Fruit fly (Drosophila melanogaster) whole organism, pupa: ENCODE measurements around the gene Nopp140.

Experiments
- CG10348 ChIP-seq: fragments of 200-800 bp; sonication (Bioruptor generic); IDR thresholded peaks from 2 replicates; pipeline ENCODE4 v1.3.6; 2022; ENCODE audit warnings: missing biosample characterization, missing genetic modification characterization
- CG12605 ChIP-seq: fragments of 200-800 bp; sonication (Bioruptor generic); IDR thresholded peaks from 2 replicates; pipeline ENCODE4 v1.3.6; 2022; ENCODE audit warnings: missing biosample characterization, missing genetic modification characterization
- CG13204 ChIP-seq: fragments of 200-800 bp; sonication (Bioruptor generic); optimal IDR thresholded peaks from 2 replicates; lab custom pipeline; 2018; ENCODE audit warnings: missing biosample characterization, mild to moderate bottlenecking, missing genetic modification characterization, moderate library complexity
- CG14655 ChIP-seq: fragments of 200-800 bp; sonication (Bioruptor generic); optimal IDR thresholded peaks from 3 replicates; lab custom pipeline; 2017; ENCODE audit warnings: mild to moderate bottlenecking, missing biosample characterization, missing genetic modification reagents, missing genetic modification characterization
- CG15710 ChIP-seq: fragments of 200-800 bp; sonication (Bioruptor generic); optimal IDR thresholded peaks from 2 replicates; lab custom pipeline; 2018; ENCODE audit warnings: missing biosample characterization, mild to moderate bottlenecking, missing genetic modification characterization, moderate library complexity
- CG17806 ChIP-seq: fragments of 200-800 bp; sonication (Bioruptor generic); optimal IDR thresholded peaks from 2 replicates; lab custom pipeline; 2018; ENCODE audit warnings: missing biosample characterization, mild to moderate bottlenecking, missing genetic modification characterization, moderate library complexity
- CG32121 ChIP-seq: fragments of 200-800 bp; sonication (Bioruptor generic); IDR thresholded peaks from 2 replicates; pipeline ENCODE4 v1.3.6; 2022; ENCODE audit warnings: missing biosample characterization, missing genetic modification characterization
- CG34367 ChIP-seq: fragments of 200-800 bp; sonication (Bioruptor generic); optimal IDR thresholded peaks from 2 replicates; lab custom pipeline; 2018; ENCODE audit warnings: missing biosample characterization, mild to moderate bottlenecking, missing genetic modification characterization
- CG4496 ChIP-seq: fragments of 200-800 bp; sonication (Bioruptor generic); IDR thresholded peaks from 3 replicates; pipeline ENCODE4 v1.3.6; 2022; ENCODE audit warnings: missing biosample characterization, missing genetic modification characterization
- CG8159 ChIP-seq: fragments of 200-800 bp; sonication (Bioruptor generic); optimal IDR thresholded peaks from 3 replicates; lab custom pipeline; 2018; ENCODE audit warnings: missing biosample characterization, mild to moderate bottlenecking, missing genetic modification characterization, moderate library complexity
- CG8301 ChIP-seq: fragments of 200-800 bp; sonication (Bioruptor generic); optimal IDR thresholded peaks from 2 replicates; lab custom pipeline; 2018; ENCODE audit warnings: missing biosample characterization, mild to moderate bottlenecking, missing genetic modification characterization
- CG9948 ChIP-seq: fragments of 200-800 bp; sonication (Bioruptor generic); optimal IDR thresholded peaks from 2 replicates; lab custom pipeline; 2018; ENCODE audit warnings: missing biosample characterization, mild to moderate bottlenecking, missing genetic modification characterization, moderate library complexity
- D1 ChIP-seq: fragments of 200-800 bp; sonication (Bioruptor generic); optimal IDR thresholded peaks from 2 replicates; lab custom pipeline; 2018; ENCODE audit warnings: missing biosample characterization, mild to moderate bottlenecking, missing genetic modification characterization, moderate library complexity
- EcR ChIP-seq: fragments of 200-800 bp; sonication (Bioruptor generic); optimal IDR thresholded peaks from 3 replicates; lab custom pipeline; 2019; ENCODE audit warnings: missing biosample characterization, missing genetic modification characterization, mild to moderate bottlenecking, moderate library complexity, missing genetic modification reagents
- Ets98B ChIP-seq: fragments of 200-800 bp; sonication (Bioruptor generic); IDR thresholded peaks from 2 replicates; pipeline ENCODE4 v1.3.6; 2022; ENCODE audit warnings: missing biosample characterization, missing genetic modification characterization
- Pif1A ChIP-seq: fragments of 200-800 bp; sonication (Bioruptor generic); optimal IDR thresholded peaks from 3 replicates; lab custom pipeline; 2016; ENCODE audit warnings: missing biosample characterization, missing genetic modification characterization
- Pif1B ChIP-seq: fragments of 200-800 bp; sonication (Bioruptor generic); optimal IDR thresholded peaks from 3 replicates; lab custom pipeline; 2016; ENCODE audit warnings: missing biosample characterization, missing genetic modification characterization
- Snoo ChIP-seq: fragments of 200-800 bp; sonication (Bioruptor generic); optimal IDR thresholded peaks from 3 replicates; lab custom pipeline; 2017; ENCODE audit warnings: missing biosample characterization, mild to moderate bottlenecking, missing genetic modification characterization, inconsistent platforms
- fd96Ca ChIP-seq: fragments of 200-800 bp; sonication (Bioruptor generic); IDR thresholded peaks from 3 replicates; pipeline ENCODE4 v1.3.6; 2022; ENCODE audit warnings: missing biosample characterization, missing genetic modification characterization
- gl ChIP-seq: fragments of 200-800 bp; sonication (Bioruptor generic); optimal IDR thresholded peaks from 2 replicates; lab custom pipeline; 2018; ENCODE audit warnings: missing biosample characterization, mild to moderate bottlenecking, missing genetic modification characterization
- rn ChIP-seq: fragments of 200-800 bp; sonication (Bioruptor generic); IDR thresholded peaks from 2 replicates; pipeline ENCODE4 v1.3.6; 2022; ENCODE audit warnings: missing biosample characterization, missing genetic modification characterization

Nopp140 gene

dm6 chr3L:21844488-21844887 is 11.9 kb downstream of the Nopp140 start, which contains the start of gene mub:
TSS of gene mub (plus strand) at chr3L:21844788.
- TF ChIP-seq D1 (no peak), CG14655 (GFP tag; lab: Kevin White, UChicago) (no peak), rn (GFP tag; lab: Robert Waterston, UW) (no peak), CG8159 (no peak), fd96Ca (GFP tag; lab: Robert Waterston, UW) (no peak), EcR (GFP tag; lab: Kevin White, UChicago) (no peak), Pif1A (GFP tag; lab: Kevin White, UChicago) (no peak), CG12605 (GFP tag; lab: Robert Waterston, UW) (no peak), CG15710 (tag; lab: Kevin White, UChicago) (no peak), CG10348 (GFP tag; lab: Robert Waterston, UW) (no peak), CG17806 (tag; lab: Kevin White, UChicago) (no peak), CG34367 (tag; lab: Kevin White, UChicago) (no peak), CG9948 (no peak)
- TF ChIP-seq, all 21 proteins: peak for 0

- TF ChIP-seq CG12605 (GFP tag; lab: Robert Waterston, UW): 0 out of 2 replicates have a peak, but pooled peaks have one; percentile 26
- TF ChIP-seq CG34367 (tag; lab: Kevin White, UChicago): no peak
- no peak; the same call in 1 of the 2 replicates for TF ChIP-seq Ets98B (GFP tag; lab: Robert Waterston, UW)
- no peak for TF ChIP-seq Pif1B (GFP tag; lab: Kevin White, UChicago)
- TF ChIP-seq CG8301 (tag; lab: Kevin White, UChicago): peak; percentile 5
- peak; percentile 14 for TF ChIP-seq CG9948
- no peak for TF ChIP-seq rn (GFP tag; lab: Robert Waterston, UW)
- no peak for TF ChIP-seq CG10348 (GFP tag; lab: Robert Waterston, UW)
- TF ChIP-seq CG4496 (GFP tag; lab: Robert Waterston, UW): no peak
- TF ChIP-seq gl (tag; lab: Kevin White, UChicago): no peak
- no peak for TF ChIP-seq Pif1A (GFP tag; lab: Kevin White, UChicago)
- no peak for TF ChIP-seq CG32121 (GFP tag; lab: Robert Waterston, UW)
- TF ChIP-seq CG15710 (tag; lab: Kevin White, UChicago): peak; percentile 37
- TF ChIP-seq CG8159: peak; percentile 31
- no peak for TF ChIP-seq CG17806 (tag; lab: Kevin White, UChicago)
- TF ChIP-seq Snoo (tag; lab: Kevin White, UChicago): no peak
- no peak for TF ChIP-seq EcR (GFP tag; lab: Kevin White, UChicago)
- TF ChIP-seq CG14655 (GFP tag; lab: Kevin White, UChicago): peak; percentile 24
- TF ChIP-seq D1: no peak
- TF ChIP-seq CG13204 (GFP tag; lab: Kevin White, UChicago): no peak
- peak; percentile 68 for TF ChIP-seq fd96Ca (GFP tag; lab: Robert Waterston, UW)
Measured at dm6 chr3L:21846591-21846990, 14.0 kb downstream of the Nopp140 start.

dm6 chr3L:21848320-21848719 is 15.7 kb downstream of the Nopp140 start:
- no peak for TF ChIP-seq CG8301 (tag; lab: Kevin White, UChicago)
- peak; percentile 10 for TF ChIP-seq CG14655 (GFP tag; lab: Kevin White, UChicago)

- TF ChIP-seq CG12605 (GFP tag; lab: Robert Waterston, UW): no peak
- no peak for TF ChIP-seq gl (tag; lab: Kevin White, UChicago)
- TF ChIP-seq CG14655 (GFP tag; lab: Kevin White, UChicago): peak; percentile 29
- no peak for TF ChIP-seq CG34367 (tag; lab: Kevin White, UChicago)
- no peak for TF ChIP-seq Snoo (tag; lab: Kevin White, UChicago)
- TF ChIP-seq EcR (GFP tag; lab: Kevin White, UChicago): no peak
- no peak for TF ChIP-seq CG13204 (GFP tag; lab: Kevin White, UChicago)
- peak; percentile 57 for TF ChIP-seq CG8159
- TF ChIP-seq fd96Ca (GFP tag; lab: Robert Waterston, UW): no peak
- TF ChIP-seq CG10348 (GFP tag; lab: Robert Waterston, UW): no peak
- peak; percentile 7 for TF ChIP-seq CG9948
- TF ChIP-seq CG17806 (tag; lab: Kevin White, UChicago): peak; percentile 13
- peak; percentile 36 for TF ChIP-seq CG15710 (tag; lab: Kevin White, UChicago)
Measured at dm6 chr3L:21859299-21860052, 26.9 kb downstream of the Nopp140 start.

- TF ChIP-seq CG17806 (tag; lab: Kevin White, UChicago): no peak
- no peak for TF ChIP-seq CG34367 (tag; lab: Kevin White, UChicago)
- TF ChIP-seq D1: no peak
- TF ChIP-seq CG8301 (tag; lab: Kevin White, UChicago): no peak
- no peak for TF ChIP-seq EcR (GFP tag; lab: Kevin White, UChicago)
- no peak for TF ChIP-seq Ets98B (GFP tag; lab: Robert Waterston, UW)
- TF ChIP-seq Pif1B (GFP tag; lab: Kevin White, UChicago): no peak
- TF ChIP-seq fd96Ca (GFP tag; lab: Robert Waterston, UW): no peak
- no peak for TF ChIP-seq CG15710 (tag; lab: Kevin White, UChicago)
Measured at dm6 chr3L:21871804-21872203, 39.2 kb downstream of the Nopp140 start.

- TF ChIP-seq CG17806 (tag; lab: Kevin White, UChicago): no peak
- TF ChIP-seq CG14655 (GFP tag; lab: Kevin White, UChicago): no peak
- no peak for TF ChIP-seq Pif1A (GFP tag; lab: Kevin White, UChicago)
- TF ChIP-seq rn (GFP tag; lab: Robert Waterston, UW): no peak
- no peak for TF ChIP-seq CG13204 (GFP tag; lab: Kevin White, UChicago)
- TF ChIP-seq CG10348 (GFP tag; lab: Robert Waterston, UW): no peak
- TF ChIP-seq CG4496 (GFP tag; lab: Robert Waterston, UW): no peak
Measured at dm6 chr3L:21878285-21878684, 45.7 kb downstream of the Nopp140 start.
